Fruit fly (Drosophila melanogaster) whole organism, prepupa: Measurements from ENCODE around the gene EMC4.

Experiments
- Blimp-1 ChIP-seq: fragments of 200-800 bp; sonication (Bioruptor generic); optimal IDR thresholded peaks from 3 replicates; lab custom pipeline; 2017; ENCODE audit warnings: missing biosample characterization, missing genetic modification characterization, mild to moderate bottlenecking, moderate library complexity, missing genetic modification reagents
- CG10669 ChIP-seq: fragments of 200-800 bp; sonication (Bioruptor generic); optimal IDR thresholded peaks from 3 replicates; lab custom pipeline; 2018; ENCODE audit warnings: missing biosample characterization, mild to moderate bottlenecking, missing genetic modification characterization, moderate library complexity
- CG11294 ChIP-seq: fragments of 200-800 bp; sonication (Bioruptor generic); IDR thresholded peaks from 2 replicates; pipeline ENCODE4 v1.3.6; 2022; ENCODE audit warnings: missing biosample characterization, missing genetic modification characterization
- CG11762 ChIP-seq: fragments of 200-800 bp; sonication (Bioruptor generic); optimal IDR thresholded peaks from 3 replicates; lab custom pipeline; 2016; ENCODE audit warnings: missing biosample characterization, missing genetic modification characterization; ENCODE audit not compliant: insufficient read depth
- CG1621 ChIP-seq: fragments of 200-800 bp; sonication (Bioruptor generic); optimal IDR thresholded peaks from 3 replicates; lab custom pipeline; 2018; ENCODE audit warnings: missing biosample characterization, mild to moderate bottlenecking, missing genetic modification characterization
- CG16779 ChIP-seq: fragments of 200-800 bp; sonication (Bioruptor generic); optimal IDR thresholded peaks from 3 replicates; lab custom pipeline; 2017; ENCODE audit warnings: missing biosample characterization, mild to moderate bottlenecking, missing genetic modification characterization
- CG31627 ChIP-seq: fragments of 200-800 bp; sonication (Bioruptor generic); optimal IDR thresholded peaks from 3 replicates; lab custom pipeline; 2016; ENCODE audit warnings: missing biosample characterization, missing genetic modification characterization
- CG34406 ChIP-seq: fragments of 200-800 bp; sonication (Bioruptor generic); optimal IDR thresholded peaks from 3 replicates; lab custom pipeline; 2016; ENCODE audit warnings: missing biosample characterization, missing genetic modification characterization
- CG3919 ChIP-seq: fragments of 200-800 bp; sonication (Bioruptor generic); optimal IDR thresholded peaks from 3 replicates; lab custom pipeline; 2016; ENCODE audit warnings: missing biosample characterization, missing genetic modification characterization
- CG4318 ChIP-seq: fragments of 200-800 bp; sonication (Bioruptor generic); optimal IDR thresholded peaks from 3 replicates; lab custom pipeline; 2017; ENCODE audit warnings: missing biosample characterization, mild to moderate bottlenecking, missing genetic modification characterization
- CG6163 ChIP-seq: fragments of 200-800 bp; sonication (Bioruptor generic); IDR thresholded peaks from 3 replicates; pipeline ENCODE4 v1.3.6; 2022; ENCODE audit warnings: missing biosample characterization, missing genetic modification characterization
- CG6276 ChIP-seq: fragments of 200-800 bp; sonication (Bioruptor generic); optimal IDR thresholded peaks from 2 replicates; lab custom pipeline; 2017; ENCODE audit warnings: missing biosample characterization, mild to moderate bottlenecking, missing genetic modification characterization
- CG6808 ChIP-seq: fragments of 200-800 bp; sonication (Bioruptor generic); optimal IDR thresholded peaks from 3 replicates; lab custom pipeline; 2017; ENCODE audit warnings: missing biosample characterization, missing genetic modification characterization, mild to moderate bottlenecking, moderate library complexity, missing genetic modification reagents
- CG6854 ChIP-seq: fragments of 200-800 bp; sonication (Bioruptor generic); optimal IDR thresholded peaks from 2 replicates; lab custom pipeline; 2017; ENCODE audit warnings: missing biosample characterization, mild to moderate bottlenecking, missing genetic modification characterization
- CG7368 ChIP-seq: fragments of 200-800 bp; sonication (Bioruptor generic); optimal IDR thresholded peaks from 3 replicates; lab custom pipeline; 2016; ENCODE audit warnings: missing biosample characterization, missing genetic modification characterization
- CG8119 ChIP-seq: fragments of 200-800 bp; sonication (Bioruptor generic); IDR thresholded peaks from 3 replicates; pipeline ENCODE4 v1.3.6; 2022; ENCODE audit warnings: missing biosample characterization, missing genetic modification characterization
- CG8319 ChIP-seq: fragments of 200-800 bp; sonication (Bioruptor generic); optimal IDR thresholded peaks from 3 replicates; lab custom pipeline; 2016; ENCODE audit warnings: missing biosample characterization, missing genetic modification characterization
- CG9139 ChIP-seq: fragments of 200-800 bp; sonication (Bioruptor generic); optimal IDR thresholded peaks from 3 replicates; lab custom pipeline; 2017; ENCODE audit warnings: missing biosample characterization, mild to moderate bottlenecking, missing genetic modification characterization
- Eip75B ChIP-seq: fragments of 200-800 bp; sonication (Bioruptor generic); optimal IDR thresholded peaks from 3 replicates; lab custom pipeline; 2016; ENCODE audit warnings: missing biosample characterization, missing genetic modification characterization
- Eip78C ChIP-seq: fragments of 200-800 bp; sonication (Bioruptor generic); peaks from one replicate; lab custom pipeline; 2016; ENCODE audit warnings: missing biosample characterization, missing genetic modification characterization
- Gug ChIP-seq: fragments of 200-800 bp; sonication (Bioruptor generic); IDR thresholded peaks from 2 replicates; pipeline ENCODE4 v1.3.6; 2022; ENCODE audit warnings: missing biosample characterization, missing genetic modification characterization
- Hr38 ChIP-seq: sonication (Bioruptor generic); optimal IDR thresholded peaks from 2 replicates; lab custom pipeline; 2016; ENCODE audit warnings: missing biosample characterization, missing genetic modification characterization
- Hr39 ChIP-seq: fragments of 200-800 bp; sonication (Bioruptor generic); optimal IDR thresholded peaks from 2 replicates; lab custom pipeline; 2016; ENCODE audit warnings: missing biosample characterization, missing genetic modification characterization
- Met ChIP-seq: fragments of 200-800 bp; sonication (Bioruptor generic); optimal IDR thresholded peaks from 3 replicates; lab custom pipeline; 2016; ENCODE audit warnings: missing biosample characterization, missing genetic modification characterization
- OdsH ChIP-seq: fragments of 200-800 bp; sonication (Bioruptor generic); optimal IDR thresholded peaks from 3 replicates; lab custom pipeline; 2016; ENCODE audit warnings: missing biosample characterization, missing genetic modification characterization
- Smox ChIP-seq: fragments of 200-800 bp; sonication (Bioruptor generic); optimal IDR thresholded peaks from 3 replicates; lab custom pipeline; 2016; ENCODE audit warnings: missing biosample characterization, missing genetic modification characterization
- Sox102F ChIP-seq: fragments of 200-800 bp; sonication (Bioruptor generic); optimal IDR thresholded peaks from 2 replicates; lab custom pipeline; 2016; ENCODE audit warnings: missing biosample characterization, mild to moderate bottlenecking, missing genetic modification characterization
- Sox14 ChIP-seq: fragments of 200-800 bp; sonication (Bioruptor generic); optimal IDR thresholded peaks from 3 replicates; lab custom pipeline; 2016; ENCODE audit warnings: missing biosample characterization, missing genetic modification characterization
- Sox15 ChIP-seq: fragments of 200-800 bp; sonication (Bioruptor generic); optimal IDR thresholded peaks from 3 replicates; lab custom pipeline; 2016; ENCODE audit warnings: missing biosample characterization, missing genetic modification characterization
- achi ChIP-seq: fragments of 200-800 bp; sonication (Bioruptor generic); optimal IDR thresholded peaks from 3 replicates; lab custom pipeline; 2016; ENCODE audit warnings: missing biosample characterization, missing genetic modification characterization
- acj6 ChIP-seq: fragments of 200-800 bp; sonication (Bioruptor generic); optimal IDR thresholded peaks from 3 replicates; lab custom pipeline; 2016; ENCODE audit warnings: missing biosample characterization, missing genetic modification characterization
- dsx ChIP-seq: fragments of 200-800 bp; optimal IDR thresholded peaks from 3 replicates; lab custom pipeline; 2019; ENCODE audit warnings: missing biosample characterization, mild to moderate bottlenecking, missing genetic modification characterization, moderate library complexity; ENCODE audit not compliant: poor library complexity, severe bottlenecking
- eg ChIP-seq: fragments of 200-800 bp; sonication (Bioruptor generic); IDR thresholded peaks from 3 replicates; pipeline ENCODE4 v1.3.6; 2022; ENCODE audit warnings: missing biosample characterization, missing genetic modification characterization
- esn ChIP-seq: fragments of 200-800 bp; sonication (Bioruptor generic); optimal IDR thresholded peaks from 2 replicates; lab custom pipeline; 2016; ENCODE audit warnings: missing biosample characterization, mild to moderate bottlenecking, missing genetic modification characterization, moderate library complexity
- fd59A ChIP-seq: fragments of 200-800 bp; sonication (Bioruptor generic); optimal IDR thresholded peaks from 2 replicates; lab custom pipeline; 2017; ENCODE audit warnings: missing biosample characterization, mild to moderate bottlenecking, missing genetic modification characterization, missing genetic modification reagents
- fkh ChIP-seq: fragments of 200-800 bp; sonication (Bioruptor generic); optimal IDR thresholded peaks from 3 replicates; lab custom pipeline; 2017; ENCODE audit warnings: missing biosample characterization, mild to moderate bottlenecking, missing genetic modification characterization, moderate library complexity
- lz ChIP-seq: fragments of 200-800 bp; sonication (Bioruptor generic); optimal IDR thresholded peaks from 3 replicates; lab custom pipeline; 2016; ENCODE audit warnings: missing biosample characterization, missing genetic modification characterization
- net ChIP-seq: fragments of 200-800 bp; sonication (Bioruptor generic); optimal IDR thresholded peaks from 3 replicates; lab custom pipeline; 2016; ENCODE audit warnings: missing biosample characterization, missing genetic modification characterization
- pdm3 ChIP-seq: fragments of 200-800 bp; sonication (Bioruptor generic); optimal IDR thresholded peaks from 3 replicates; lab custom pipeline; 2016; ENCODE audit warnings: missing biosample characterization, missing genetic modification characterization
- ss ChIP-seq, 2 experiments: fragments of 200-800 bp; sonication (Bioruptor generic); optimal IDR thresholded peaks; 2 replicates in 1 of 2; 3 replicates in 1 of 2; lab custom pipeline; 2017 to 2018; ENCODE audit warnings: mild to moderate bottlenecking in 2 of 2, missing biosample characterization in 2 of 2, missing genetic modification characterization in 2 of 2, moderate library complexity in 1 of 2
- svp ChIP-seq: fragments of 200-800 bp; sonication (Bioruptor generic); peaks from one replicate; lab custom pipeline; 2016; ENCODE audit warnings: missing biosample characterization, missing genetic modification characterization
- topi ChIP-seq: fragments of 200-800 bp; sonication (Bioruptor generic); optimal IDR thresholded peaks from 3 replicates; lab custom pipeline; 2016; ENCODE audit warnings: missing biosample characterization, missing genetic modification characterization
- vri ChIP-seq: fragments of 200-800 bp; sonication (Bioruptor generic); optimal IDR thresholded peaks from 3 replicates; lab custom pipeline; 2016; ENCODE audit warnings: missing biosample characterization, mild to moderate bottlenecking, missing genetic modification characterization

EMC4 gene

DNA sequence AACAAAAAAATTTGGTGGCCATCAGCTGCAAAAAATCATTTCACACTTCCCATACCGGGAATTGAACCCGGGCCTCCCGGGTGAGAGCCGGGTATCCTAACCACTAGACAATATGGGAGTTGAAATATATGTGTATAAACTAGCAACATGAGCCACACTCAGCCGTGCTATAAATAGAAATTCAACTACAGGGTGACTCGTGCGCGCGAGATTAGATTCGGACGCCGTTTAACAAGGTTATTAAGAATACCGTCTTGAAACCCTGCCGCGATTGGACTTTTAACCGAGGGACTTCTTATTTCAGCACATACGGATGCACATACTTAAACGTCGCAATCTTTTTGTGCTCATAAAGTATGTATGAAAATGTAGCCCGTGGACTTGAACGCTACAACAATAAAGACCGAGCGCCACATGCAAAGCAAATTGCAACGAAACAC is 20.3 kb downstream of the EMC4 start:
- no peak for TF ChIP-seq CG1621 (tag; lab: Kevin White, UChicago)
- no peak for TF ChIP-seq acj6 (GFP tag; lab: Kevin White, UChicago)
- TF ChIP-seq vri (GFP tag; lab: Kevin White, UChicago), result peak; percentile 10
- TF ChIP-seq CG3919 (GFP tag; lab: Kevin White, UChicago), result peak; percentile 1
- no peak for TF ChIP-seq CG11762 (GFP tag; lab: Kevin White, UChicago)
- peak; percentile 63 for TF ChIP-seq dsx (GFP tag; lab: Kevin White, UChicago)
- no peak for TF ChIP-seq Smox (GFP tag; lab: Kevin White, UChicago)
- TF ChIP-seq esn, result no peak
- TF ChIP-seq CG7368 (GFP tag; lab: Kevin White, UChicago), result no peak
- peak; percentile 3 for TF ChIP-seq CG10669 (GFP tag; lab: Kevin White, UChicago)
- TF ChIP-seq Hr39 (GFP tag; lab: Kevin White, UChicago), result no peak
- peak; percentile 9 for TF ChIP-seq Sox14 (GFP tag; lab: Kevin White, UChicago)
- peak; percentile 64 for TF ChIP-seq CG6808 (GFP tag; lab: Kevin White, UChicago)
- TF ChIP-seq achi (GFP tag; lab: Kevin White, UChicago), result peak; percentile 14
- TF ChIP-seq Sox102F (GFP tag; lab: Kevin White, UChicago), result no peak
- TF ChIP-seq svp (GFP tag; lab: Kevin White, UChicago), result peak; percentile 67
- peak; percentile 37 for TF ChIP-seq CG6854 (GFP tag; lab: Kevin White, UChicago)
- 0 out of 3 replicates have a peak, but pooled peaks have one; percentile 23 for TF ChIP-seq CG6163 (GFP tag; lab: Robert Waterston, UW)
- 0 out of 3 replicates have a peak, but pooled peaks have one; percentile 19 for TF ChIP-seq CG8119
- no peak for TF ChIP-seq CG31627 (GFP tag; lab: Kevin White, UChicago)
- no peak for TF ChIP-seq fkh (GFP tag; lab: Kevin White, UChicago)
- TF ChIP-seq CG9139, result peak; percentile 31
- TF ChIP-seq Eip78C (GFP tag; lab: Kevin White, UChicago), result peak; percentile 82
- TF ChIP-seq CG11294, result no peak
- no peak for TF ChIP-seq lz (GFP tag; lab: Kevin White, UChicago)
- TF ChIP-seq CG8319 (GFP tag; lab: Kevin White, UChicago), result no peak
- peak; percentile 54 to 57 for TF ChIP-seq ss (GFP tag; optimal IDR thresholded peaks at IDR 0.05; lab: Kevin White, UChicago)
- TF ChIP-seq pdm3, result no peak
- TF ChIP-seq net (GFP tag; lab: Kevin White, UChicago), result peak; percentile 25
- TF ChIP-seq topi, result peak; percentile 9
- no peak for TF ChIP-seq Eip75B (GFP tag; lab: Kevin White, UChicago)
- no peak for TF ChIP-seq Hr38 (GFP tag; lab: Kevin White, UChicago)
- peak; percentile 20 for TF ChIP-seq Met (GFP tag; lab: Kevin White, UChicago)
- TF ChIP-seq CG34406 (GFP tag; lab: Kevin White, UChicago), result no peak
- no peak for TF ChIP-seq OdsH (GFP tag; lab: Kevin White, UChicago)
- no peak for TF ChIP-seq fd59A (GFP tag; lab: Kevin White, UChicago)
- peak; percentile 27 for TF ChIP-seq CG16779 (tag; lab: Kevin White, UChicago)
- no peak for TF ChIP-seq Sox15 (GFP tag; lab: Kevin White, UChicago)
- peak; percentile 32 for TF ChIP-seq CG6276 (GFP tag; lab: Kevin White, UChicago)
- TF ChIP-seq CG4318 (GFP tag; lab: Kevin White, UChicago), result no peak
- TF ChIP-seq eg (GFP tag; lab: Robert Waterston, UW), result peak; percentile 40; the same call in 2 of the 3 replicates
- TF ChIP-seq Blimp-1 (GFP tag; lab: Kevin White, UChicago), result no peak
- TF ChIP-seq Gug (GFP tag; lab: Robert Waterston, UW), result no peak
- TF ChIP-seq, all 60 proteins: peak for 20
